Fruit fly (Drosophila melanogaster) whole organism, prepupa: Measurements from ENCODE around the gene unc-119.

Source experiments
- CG11762 ChIP-seq: fragments of 200-800 bp; sonication (Bioruptor generic); optimal IDR thresholded peaks from 3 replicates; lab custom pipeline; 2016; ENCODE audit warnings: missing biosample characterization, missing genetic modification characterization; ENCODE audit not compliant: insufficient read depth
- CG31627 ChIP-seq: fragments of 200-800 bp; sonication (Bioruptor generic); optimal IDR thresholded peaks from 3 replicates; lab custom pipeline; 2016; ENCODE audit warnings: missing biosample characterization, missing genetic modification characterization
- CG6163 ChIP-seq: fragments of 200-800 bp; sonication (Bioruptor generic); IDR thresholded peaks from 3 replicates; pipeline ENCODE4 v1.3.6; 2022; ENCODE audit warnings: missing biosample characterization, missing genetic modification characterization
- Hr38 ChIP-seq: sonication (Bioruptor generic); optimal IDR thresholded peaks from 2 replicates; lab custom pipeline; 2016; ENCODE audit warnings: missing biosample characterization, missing genetic modification characterization
- Hr4 ChIP-seq: fragments of 200-800 bp; sonication (Bioruptor generic); optimal IDR thresholded peaks from 3 replicates; lab custom pipeline; 2016; ENCODE audit warnings: missing biosample characterization, missing genetic modification characterization
- fd85E ChIP-seq: fragments of 200-800 bp; sonication (Bioruptor generic); optimal IDR thresholded peaks from 3 replicates; lab custom pipeline; 2016; ENCODE audit warnings: missing biosample characterization, missing genetic modification characterization

dm6 chrX:7312406-7312805 is 21.3 kb upstream of the unc-119 start:
- TF ChIP-seq Hr38 (no peak), Hr4 (peak; percentile 45), CG31627 (GFP tag; lab: Kevin White, UChicago) (no peak), CG6163 (GFP tag; lab: Robert Waterston, UW) (peak; percentile 38; the same call in 1 of the 3 replicates), fd85E (no peak), CG11762 (no peak)
